Fruit fly (Drosophila melanogaster) whole organism, embryonic: ENCODE results near the gene CG14102.

ENCODE experiments used
- Abd-B ChIP-seq: fragments of 200-800 bp; sonication (Bioruptor generic); optimal IDR thresholded peaks from 2 replicates; lab custom pipeline; 2018; ENCODE audit warnings: missing biosample characterization, mild to moderate bottlenecking, missing genetic modification characterization, moderate library complexity
- Asciz ChIP-seq: fragments of 200-800 bp; sonication (Bioruptor generic); optimal IDR thresholded peaks from 2 replicates; lab custom pipeline; 2017; ENCODE audit warnings: missing biosample characterization, mild to moderate bottlenecking, missing genetic modification characterization, missing genetic modification reagents
- Atf-2 ChIP-seq: fragments of 200-800 bp; sonication (Bioruptor generic); optimal IDR thresholded peaks from 2 replicates; lab custom pipeline; 2016; ENCODE audit warnings: missing biosample characterization, missing genetic modification characterization
- Bgb ChIP-seq: fragments of 200-800 bp; sonication (Bioruptor generic); IDR thresholded peaks from 2 replicates; pipeline ENCODE4 v1.3.6; 2022; ENCODE audit warnings: missing biosample characterization, missing genetic modification characterization; ENCODE audit not compliant: partially characterized antibody
- Bteb2 ChIP-seq: fragments of 200-800 bp; sonication (Bioruptor generic); optimal IDR thresholded peaks from 2 replicates; lab custom pipeline; 2016; ENCODE audit warnings: missing biosample characterization, missing genetic modification characterization
- CG10274 ChIP-seq: fragments of 200-800 bp; sonication (Bioruptor generic); optimal IDR thresholded peaks from 3 replicates; lab custom pipeline; 2017; ENCODE audit warnings: missing biosample characterization, mild to moderate bottlenecking, missing genetic modification characterization
- CG11093 ChIP-seq: fragments of 200-800 bp; sonication (Bioruptor generic); IDR thresholded peaks from 3 replicates; pipeline ENCODE4 v1.3.6; 2022; ENCODE audit warnings: missing biosample characterization, missing genetic modification characterization
- CG17568 ChIP-seq: fragments of 200-800 bp; sonication (Bioruptor generic); optimal IDR thresholded peaks from 2 replicates; lab custom pipeline; 2018; ENCODE audit warnings: missing biosample characterization, mild to moderate bottlenecking, missing genetic modification characterization, moderate library complexity
- CG18599 ChIP-seq: fragments of 200-800 bp; sonication (Bioruptor generic); optimal IDR thresholded peaks from 3 replicates; lab custom pipeline; 2017; ENCODE audit warnings: missing biosample characterization, missing genetic modification characterization, mild to moderate bottlenecking, moderate library complexity, missing genetic modification reagents
- CG18764 ChIP-seq: fragments of 200-800 bp; sonication (Bioruptor generic); optimal IDR thresholded peaks from 3 replicates; lab custom pipeline; 2016; ENCODE audit warnings: missing biosample characterization, missing genetic modification characterization
- CG2712 ChIP-seq: fragments of 200-800 bp; optimal IDR thresholded peaks from 3 replicates; lab custom pipeline; 2019; ENCODE audit warnings: missing biosample characterization, mild to moderate bottlenecking, missing genetic modification characterization, moderate library complexity
- CG3281 ChIP-seq: fragments of 200-800 bp; sonication (Bioruptor generic); optimal IDR thresholded peaks from 3 replicates; lab custom pipeline; 2017; ENCODE audit warnings: missing biosample characterization, mild to moderate bottlenecking, missing genetic modification characterization
- CG34224 ChIP-seq: fragments of 200-800 bp; sonication (Bioruptor generic); IDR thresholded peaks from 3 replicates; pipeline ENCODE4 v1.3.6; 2022; ENCODE audit warnings: missing biosample characterization, missing genetic modification characterization; ENCODE audit not compliant: partially characterized antibody
- CG4424 ChIP-seq: fragments of 200-800 bp; sonication (Bioruptor generic); optimal IDR thresholded peaks from 3 replicates; lab custom pipeline; 2016; ENCODE audit warnings: missing biosample characterization, missing genetic modification characterization
- CG5245 ChIP-seq: fragments of 200-800 bp; sonication (Bioruptor generic); optimal IDR thresholded peaks from 3 replicates; lab custom pipeline; 2016; ENCODE audit warnings: missing biosample characterization, missing genetic modification characterization
- CG7556 ChIP-seq: fragments of 200-800 bp; sonication (Bioruptor generic); optimal IDR thresholded peaks from 2 replicates; lab custom pipeline; 2017; ENCODE audit warnings: missing biosample characterization, mild to moderate bottlenecking, missing genetic modification characterization
- CG7745 ChIP-seq: fragments of 200-800 bp; sonication (Bioruptor generic); optimal IDR thresholded peaks from 2 replicates; lab custom pipeline; 2018; ENCODE audit warnings: missing biosample characterization, mild to moderate bottlenecking, missing genetic modification characterization, moderate library complexity
- CG7839 ChIP-seq: fragments of 200-800 bp; sonication (Bioruptor generic); optimal IDR thresholded peaks from 3 replicates; lab custom pipeline; 2018; ENCODE audit warnings: missing biosample characterization, mild to moderate bottlenecking, missing genetic modification characterization, moderate library complexity
- CG8944 ChIP-seq: fragments of 200-800 bp; sonication (Bioruptor generic); optimal IDR thresholded peaks from 3 replicates; lab custom pipeline; 2016; ENCODE audit warnings: missing biosample characterization, missing genetic modification characterization
- CHES-1-like ChIP-seq: fragments of 200-800 bp; sonication (Bioruptor generic); optimal IDR thresholded peaks from 2 replicates; lab custom pipeline; 2016; ENCODE audit warnings: missing biosample characterization, missing genetic modification characterization
- Chrac-16 ChIP-seq: fragments of 200-800 bp; sonication (Bioruptor generic); optimal IDR thresholded peaks from 3 replicates; lab custom pipeline; 2016; ENCODE audit warnings: missing biosample characterization, missing genetic modification characterization
- CoRest ChIP-seq: fragments of 200-800 bp; sonication (Bioruptor generic); optimal IDR thresholded peaks from 3 replicates; lab custom pipeline; 2018; ENCODE audit warnings: missing biosample characterization, mild to moderate bottlenecking, missing genetic modification characterization, moderate library complexity
- Doc3 ChIP-seq: fragments of 200-800 bp; sonication (Bioruptor generic); IDR thresholded peaks from 3 replicates; pipeline ENCODE4 v1.3.6; 2022; ENCODE audit warnings: missing biosample characterization, missing genetic modification characterization; ENCODE audit not compliant: partially characterized antibody
- H2.0 ChIP-seq: fragments of 200-800 bp; sonication (Bioruptor generic); IDR thresholded peaks from 2 replicates; pipeline ENCODE4 v1.3.6; 2022; ENCODE audit warnings: missing biosample characterization, missing genetic modification characterization
- HmgD ChIP-seq: fragments of 200-800 bp; sonication (Bioruptor generic); optimal IDR thresholded peaks from 3 replicates; lab custom pipeline; 2016; ENCODE audit warnings: missing biosample characterization, missing genetic modification characterization
- MESR4 ChIP-seq: fragments of 200-800 bp; sonication (Bioruptor generic); optimal IDR thresholded peaks from 2 replicates; lab custom pipeline; 2018; ENCODE audit warnings: missing biosample characterization, mild to moderate bottlenecking, missing genetic modification characterization, moderate library complexity
- Mad ChIP-seq: fragments of 200-800 bp; sonication (Bioruptor generic); optimal IDR thresholded peaks from 2 replicates; lab custom pipeline; 2016; ENCODE audit warnings: missing biosample characterization, missing genetic modification characterization
- Mrtf ChIP-seq: fragments of 200-800 bp; sonication (Bioruptor generic); IDR thresholded peaks from 3 replicates; pipeline ENCODE4 v1.3.6; 2022; ENCODE audit warnings: missing biosample characterization, missing genetic modification characterization
- NC2β ChIP-seq: fragments of 200-800 bp; sonication (Bioruptor generic); optimal IDR thresholded peaks from 2 replicates; lab custom pipeline; 2016; ENCODE audit warnings: missing biosample characterization, missing genetic modification characterization
- Nf-YA ChIP-seq: fragments of 200-800 bp; sonication (Bioruptor generic); IDR thresholded peaks from 2 replicates; pipeline ENCODE4 v1.3.6; 2022; ENCODE audit warnings: missing biosample characterization, missing genetic modification characterization
- Nf-YC ChIP-seq: fragments of 200-800 bp; optimal IDR thresholded peaks from 3 replicates; lab custom pipeline; 2019; ENCODE audit warnings: missing biosample characterization, mild to moderate bottlenecking, missing genetic modification characterization, moderate library complexity
- Opbp ChIP-seq: fragments of 200-800 bp; sonication (Bioruptor generic); IDR thresholded peaks from 3 replicates; pipeline ENCODE4 v1.3.6; 2022; ENCODE audit warnings: missing biosample characterization, missing genetic modification characterization; ENCODE audit not compliant: partially characterized antibody
- YL-1 ChIP-seq: fragments of 200-800 bp; sonication (Bioruptor generic); optimal IDR thresholded peaks from 3 replicates; lab custom pipeline; 2017; ENCODE audit warnings: missing biosample characterization, mild to moderate bottlenecking, missing genetic modification characterization
- ato ChIP-seq: fragments of 200-800 bp; sonication (Bioruptor generic); IDR thresholded peaks from 2 replicates; pipeline ENCODE4 v1.3.6; 2022; ENCODE audit warnings: missing biosample characterization, missing genetic modification characterization; ENCODE audit not compliant: partially characterized antibody
- bcd ChIP-seq: fragments of 200-800 bp; sonication (Bioruptor generic); optimal IDR thresholded peaks from 2 replicates; lab custom pipeline; 2017; ENCODE audit warnings: missing biosample characterization, mild to moderate bottlenecking, missing genetic modification characterization
- btn ChIP-seq: fragments of 200-800 bp; sonication (Bioruptor generic); optimal IDR thresholded peaks from 2 replicates; lab custom pipeline; 2016; ENCODE audit warnings: missing biosample characterization, missing genetic modification characterization
- chinmo ChIP-seq: fragments of 200-800 bp; sonication (Bioruptor generic); IDR thresholded peaks from 4 replicates; pipeline ENCODE4 v1.3.6; 2022; ENCODE audit warnings: missing biosample characterization, missing genetic modification characterization; ENCODE audit not compliant: partially characterized antibody
- dimm ChIP-seq: fragments of 200-800 bp; sonication (Bioruptor generic); IDR thresholded peaks from 2 replicates; pipeline ENCODE4 v1.3.6; 2022; ENCODE audit warnings: missing biosample characterization, missing genetic modification characterization
- eyg ChIP-seq: fragments of 200-800 bp; sonication (Bioruptor generic); optimal IDR thresholded peaks from 3 replicates; lab custom pipeline; 2016; ENCODE audit warnings: missing biosample characterization, missing genetic modification characterization
- jumu ChIP-seq: fragments of 200-800 bp; sonication (Bioruptor generic); optimal IDR thresholded peaks from 3 replicates; lab custom pipeline; 2016; ENCODE audit warnings: missing biosample characterization, missing genetic modification characterization
- kni ChIP-seq: fragments of 200-800 bp; sonication (Bioruptor generic); optimal IDR thresholded peaks from 3 replicates; lab custom pipeline; 2017; ENCODE audit warnings: mild to moderate bottlenecking, missing biosample characterization, missing genetic modification reagents, missing genetic modification characterization
- peb ChIP-seq: fragments of 200-800 bp; sonication (Bioruptor generic); IDR thresholded peaks from 2 replicates; pipeline ENCODE4 v1.3.6; 2022; ENCODE audit warnings: missing biosample characterization, missing genetic modification characterization
- phol ChIP-seq: fragments of 200-800 bp; sonication (Bioruptor generic); optimal IDR thresholded peaks from 3 replicates; lab custom pipeline; 2018; ENCODE audit warnings: missing biosample characterization, mild to moderate bottlenecking, missing genetic modification characterization, moderate library complexity
- prd ChIP-seq, 3 experiments: fragments of >200 bp in 2 of 3; fragments of 200-800 bp in 1 of 3; sonication (Bioruptor generic) in 1 of 3; optimal IDR thresholded peaks in 2 of 3; IDR thresholded peaks in 1 of 3; 2 replicates in 2 of 3; 3 replicates in 1 of 3; pipeline versions ENCODE4 v1.3.6 to Lab custom; 2017 to 2022; ENCODE audit warnings: missing biosample characterization in 1 of 3, missing genetic modification characterization in 1 of 3
- schlank ChIP-seq: fragments of 200-800 bp; sonication (Bioruptor generic); optimal IDR thresholded peaks from 2 replicates; lab custom pipeline; 2018; ENCODE audit warnings: missing biosample characterization, mild to moderate bottlenecking, missing genetic modification characterization
- shn ChIP-seq: fragments of 200-800 bp; sonication (Bioruptor generic); optimal IDR thresholded peaks from 3 replicates; lab custom pipeline; 2016; ENCODE audit warnings: missing biosample characterization, missing genetic modification characterization
- sna ChIP-seq: fragments of 200-800 bp; sonication (Bioruptor generic); IDR thresholded peaks from 2 replicates; pipeline ENCODE4 v1.3.6; 2022; ENCODE audit warnings: missing biosample characterization, missing genetic modification characterization; ENCODE audit not compliant: partially characterized antibody
- sr ChIP-seq: fragments of 200-800 bp; sonication (Bioruptor generic); IDR thresholded peaks from 3 replicates; pipeline ENCODE4 v1.3.6; 2022; ENCODE audit warnings: missing biosample characterization, missing genetic modification characterization
- zen2 ChIP-seq: fragments of 200-800 bp; sonication (Bioruptor generic); IDR thresholded peaks from 3 replicates; pipeline ENCODE4 v1.3.6; 2022; ENCODE audit warnings: missing biosample characterization, missing genetic modification characterization; ENCODE audit not compliant: partially characterized antibody
- zf30C ChIP-seq: fragments of 200-800 bp; sonication (Bioruptor generic); optimal IDR thresholded peaks from 3 replicates; lab custom pipeline; 2018; ENCODE audit warnings: missing biosample characterization, mild to moderate bottlenecking, missing genetic modification characterization

CG14102 gene

dm6 chr3L:19846960-19847359, 45.9 kb upstream of the CG14102 start (continued):
- TF ChIP-seq H2.0 (GFP tag; lab: Robert Waterston, UW): no peak
- no peak for TF ChIP-seq CHES-1-like
- no peak for TF ChIP-seq CG4424 (GFP tag; lab: Kevin White, UChicago)
- TF ChIP-seq peb: no peak
- no peak for TF ChIP-seq Bteb2
- peak; percentile 55 for TF ChIP-seq CG18599 (GFP tag; lab: Kevin White, UChicago)
- no peak for TF ChIP-seq Bgb (GFP tag; lab: Robert Waterston, UW)
- TF ChIP-seq Nf-YC: no peak
- TF ChIP-seq MESR4 (GFP tag; lab: Kevin White, UChicago): no peak
- no peak for TF ChIP-seq CG2712
- TF ChIP-seq CoRest (tag; lab: Kevin White, UChicago): no peak
- no peak for TF ChIP-seq Mad (GFP tag; lab: Kevin White, UChicago)
- no peak for TF ChIP-seq Opbp (GFP tag; lab: Robert Waterston, UW)
- no peak for TF ChIP-seq chinmo (GFP tag; lab: Robert Waterston, UW)
- peak; percentile 37 for TF ChIP-seq CG7556 (GFP tag; lab: Kevin White, UChicago)
- no peak for TF ChIP-seq NC2β (GFP tag; lab: Kevin White, UChicago)
- no peak for TF ChIP-seq CG7745 (tag; lab: Kevin White, UChicago)
- no peak for TF ChIP-seq Nf-YA
- no peak for TF ChIP-seq phol (tag; lab: Kevin White, UChicago)
- no peak for TF ChIP-seq Atf-2 (GFP tag; lab: Kevin White, UChicago)
- no peak for TF ChIP-seq shn
- TF ChIP-seq HmgD (GFP tag; lab: Kevin White, UChicago): no peak
- TF ChIP-seq CG10274 (GFP tag; lab: Kevin White, UChicago): no peak
- TF ChIP-seq jumu (GFP tag; lab: Kevin White, UChicago): no peak
- TF ChIP-seq CG5245 (GFP tag; lab: Kevin White, UChicago): no peak
- TF ChIP-seq sr (GFP tag; lab: Robert Waterston, UW): no peak
- no peak for TF ChIP-seq CG17568 (GFP tag; lab: Kevin White, UChicago)
- peak; percentile 61 for TF ChIP-seq eyg (GFP tag; lab: Kevin White, UChicago)
- no peak for TF ChIP-seq CG18764 (GFP tag; lab: Kevin White, UChicago)
- TF ChIP-seq kni (GFP tag; lab: Kevin White, UChicago): no peak
- TF ChIP-seq CG34224: no peak
- peak; percentile 59 for TF ChIP-seq CG3281 (GFP tag; lab: Kevin White, UChicago)
- TF ChIP-seq ato (GFP tag; lab: Robert Waterston, UW): no peak
- TF ChIP-seq YL-1 (GFP tag; lab: Kevin White, UChicago): no peak
- TF ChIP-seq CG11093: no peak
- no peak for TF ChIP-seq Mrtf (GFP tag; lab: Robert Waterston, UW)
- TF ChIP-seq bcd (GFP tag; lab: Kevin White, UChicago): no peak
- TF ChIP-seq dimm (GFP tag; lab: Robert Waterston, UW): no peak
- no peak for TF ChIP-seq CG7839
- no peak for TF ChIP-seq Chrac-16 (GFP tag; lab: Kevin White, UChicago)
- TF ChIP-seq zen2 (GFP tag; lab: Robert Waterston, UW): no peak
- TF ChIP-seq sna: no peak
- TF ChIP-seq schlank (tag; lab: Kevin White, UChicago): peak; percentile 72
- peak; percentile 45 for TF ChIP-seq Asciz
- no peak for TF ChIP-seq btn
- no peak for TF ChIP-seq Doc3 (GFP tag; lab: Robert Waterston, UW)
- TF ChIP-seq prd (optimal IDR thresholded peaks at IDR 0.05; lab: Kevin White, UChicago): no peak
- TF ChIP-seq prd (GFP tag; IDR thresholded peaks at IDR 0.05; lab: Robert Waterston, UW): no peak
- TF ChIP-seq CG8944: no peak
- no peak for TF ChIP-seq Abd-B (GFP tag; lab: Kevin White, UChicago)
- no peak for TF ChIP-seq zf30C
